3 fruit fly cellular contexts compared by ENCODE assay signal in the genomic region with DNA sequence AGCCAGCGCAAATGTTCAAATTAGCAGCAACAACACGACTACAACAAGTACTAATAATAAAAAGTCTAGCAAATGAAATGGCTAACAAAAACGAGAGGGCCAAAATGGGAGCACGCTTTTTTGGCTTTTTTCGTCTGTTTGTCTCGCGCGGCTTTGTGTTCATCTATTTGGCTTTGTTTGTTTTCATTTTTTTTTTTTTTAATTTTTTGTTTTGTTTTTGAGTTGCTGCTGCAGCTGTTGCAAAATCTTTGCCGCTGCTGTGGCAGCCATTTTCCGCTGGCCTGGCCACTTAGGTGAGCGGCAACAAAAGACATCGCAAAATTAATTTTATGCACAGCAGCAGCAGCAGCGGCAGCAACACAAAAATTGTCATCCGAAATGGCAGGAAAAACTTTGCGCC.
TF ChIP-seq lines count a peak whose summit lies in the region.

No protein-coding gene starts in this region.

- no peak for TF ChIP-seq CTCF in whole organism, embryonic (GFP tag; optimal IDR thresholded peaks at IDR 0.05; lab: Kevin White, UChicago)

TF ChIP-seq in whole organism, embryonic, 481 proteins besides CTCF, POLR2A, EP300 and RAD21:
- TF ChIP-seq lbe (GFP tag; optimal IDR thresholded peaks at IDR 0.05; lab: Kevin White, UChicago) (no peak), bab2 (GFP tag; optimal IDR thresholded peaks at IDR 0.05; lab: Kevin White, UChicago) (no peak), Drgx (GFP tag; IDR thresholded peaks at IDR 0.05; lab: Robert Waterston, UW) (peak; percentile 42; the same call in 1 of the 2 replicates), CG13775 (GFP tag; optimal IDR thresholded peaks at IDR 0.05; lab: Kevin White, UChicago) (no peak), h (optimal IDR thresholded peaks at IDR 0.05; lab: Kevin White, UChicago) (no peak)

TF ChIP-seq in whole organism, prepupa, 60 proteins besides CTCF, POLR2A, EP300 and RAD21:
- peak; percentile 28; the same call in 1 of the 3 replicates for TF ChIP-seq CG6163 (GFP tag; IDR thresholded peaks at IDR 0.05; lab: Robert Waterston, UW)
- peak; percentile 42 for TF ChIP-seq CG6276 (GFP tag; optimal IDR thresholded peaks at IDR 0.05; lab: Kevin White, UChicago)
- TF ChIP-seq Eip93F (GFP tag; optimal IDR thresholded peaks at IDR 0.05; lab: Kevin White, UChicago), result no peak
- TF ChIP-seq eg (GFP tag; IDR thresholded peaks at IDR 0.05; lab: Robert Waterston, UW), result peak; percentile 77
- TF ChIP-seq Eip78C (GFP tag; lab: Kevin White, UChicago), result peak; percentile 14
TF ChIP-seq in whole organism, prepupa: peak in this region for 4.

TF ChIP-seq in whole organism, pupa, 21 proteins besides CTCF, POLR2A, EP300 and RAD21:
- TF ChIP-seq gl (tag; optimal IDR thresholded peaks at IDR 0.05; lab: Kevin White, UChicago), result no peak
- TF ChIP-seq fd96Ca (GFP tag; IDR thresholded peaks at IDR 0.05; lab: Robert Waterston, UW), result peak; percentile 56
- no peak for TF ChIP-seq rn (GFP tag; IDR thresholded peaks at IDR 0.05; lab: Robert Waterston, UW)
- TF ChIP-seq Pif1B (GFP tag; optimal IDR thresholded peaks at IDR 0.05; lab: Kevin White, UChicago), result no peak
- no peak for TF ChIP-seq CG10348 (GFP tag; IDR thresholded peaks at IDR 0.05; lab: Robert Waterston, UW)
- no peak for TF ChIP-seq CG17806 (tag; optimal IDR thresholded peaks at IDR 0.05; lab: Kevin White, UChicago)
- peak; percentile 56 for TF ChIP-seq CG32121 (GFP tag; IDR thresholded peaks at IDR 0.05; lab: Robert Waterston, UW)
- TF ChIP-seq CG15710 (tag; optimal IDR thresholded peaks at IDR 0.05; lab: Kevin White, UChicago), result no peak
- TF ChIP-seq Ets98B (GFP tag; IDR thresholded peaks at IDR 0.05; lab: Robert Waterston, UW), result peak; percentile 13; the same call in 1 of the 2 replicates
- TF ChIP-seq CG34367 (tag; optimal IDR thresholded peaks at IDR 0.05; lab: Kevin White, UChicago), result no peak
- TF ChIP-seq CG8159 (tag; optimal IDR thresholded peaks at IDR 0.05; lab: Kevin White, UChicago), result no peak
- no peak for TF ChIP-seq CG14655 (GFP tag; optimal IDR thresholded peaks at IDR 0.05; lab: Kevin White, UChicago)
- no peak for TF ChIP-seq CG8301 (tag; optimal IDR thresholded peaks at IDR 0.05; lab: Kevin White, UChicago)
- no peak for TF ChIP-seq CG9948 (tag; optimal IDR thresholded peaks at IDR 0.05; lab: Kevin White, UChicago)
- no peak for TF ChIP-seq Pif1A (GFP tag; optimal IDR thresholded peaks at IDR 0.05; lab: Kevin White, UChicago)
- peak; percentile 29; the same call in 1 of the 2 replicates for TF ChIP-seq CG12605 (GFP tag; IDR thresholded peaks at IDR 0.05; lab: Robert Waterston, UW)
- TF ChIP-seq CG13204 (GFP tag; optimal IDR thresholded peaks at IDR 0.05; lab: Kevin White, UChicago), result no peak
- no peak for TF ChIP-seq EcR (GFP tag; optimal IDR thresholded peaks at IDR 0.05; lab: Kevin White, UChicago)
- TF ChIP-seq CG4496 (GFP tag; IDR thresholded peaks at IDR 0.05; lab: Robert Waterston, UW), result peak; percentile 45; the same call in 1 of the 3 replicates
- no peak for TF ChIP-seq Snoo (tag; optimal IDR thresholded peaks at IDR 0.05; lab: Kevin White, UChicago)
- no peak for TF ChIP-seq D1 (tag; optimal IDR thresholded peaks at IDR 0.05; lab: Kevin White, UChicago)
